Fruit fly (Drosophila melanogaster) whole organism, embryonic: ENCODE measurements around the gene Bicra.

Experiments used
- Bteb2 ChIP-seq: fragments of 200-800 bp; sonication (Bioruptor generic); optimal IDR thresholded peaks from 2 replicates; lab custom pipeline; 2016; ENCODE audit warnings: missing biosample characterization, missing genetic modification characterization
- CG10209 ChIP-seq: fragments of 200-800 bp; sonication (Bioruptor generic); optimal IDR thresholded peaks from 3 replicates; lab custom pipeline; 2017; ENCODE audit warnings: missing biosample characterization, mild to moderate bottlenecking, missing genetic modification characterization, missing genetic modification reagents
- CG10267 ChIP-seq: fragments of 200-800 bp; sonication (Bioruptor generic); optimal IDR thresholded peaks from 2 replicates; lab custom pipeline; 2018; ENCODE audit warnings: missing biosample characterization, mild to moderate bottlenecking, missing genetic modification characterization, moderate library complexity
- CG11085 ChIP-seq: fragments of 200-800 bp; sonication (Bioruptor generic); IDR thresholded peaks from 2 replicates; pipeline ENCODE4 v1.3.6; 2022; ENCODE audit warnings: missing biosample characterization, missing genetic modification characterization
- CG17186 ChIP-seq: fragments of 200-800 bp; sonication (Bioruptor generic); optimal IDR thresholded peaks from 3 replicates; lab custom pipeline; 2017; ENCODE audit warnings: missing biosample characterization, missing genetic modification reagents, missing genetic modification characterization
- CG17361 ChIP-seq: fragments of 200-800 bp; sonication (Bioruptor generic); IDR thresholded peaks from 3 replicates; pipeline ENCODE4 v1.3.6; 2022; ENCODE audit warnings: missing biosample characterization, missing genetic modification characterization
- CG17829 ChIP-seq: fragments of 200-800 bp; optimal IDR thresholded peaks from 2 replicates; lab custom pipeline; 2019; ENCODE audit warnings: missing biosample characterization, mild to moderate bottlenecking, missing genetic modification characterization, moderate library complexity
- CG17912 ChIP-seq: fragments of 200-800 bp; sonication (Bioruptor generic); optimal IDR thresholded peaks from 2 replicates; lab custom pipeline; 2018; ENCODE audit warnings: missing biosample characterization, mild to moderate bottlenecking, missing genetic modification characterization
- CG3407 ChIP-seq: fragments of 200-800 bp; sonication (Bioruptor generic); optimal IDR thresholded peaks from 2 replicates; lab custom pipeline; 2018; ENCODE audit warnings: missing biosample characterization, mild to moderate bottlenecking, missing genetic modification characterization
- CG34376 ChIP-seq: fragments of 200-800 bp; sonication (Bioruptor generic); optimal IDR thresholded peaks from 2 replicates; lab custom pipeline; 2018; ENCODE audit warnings: missing biosample characterization, mild to moderate bottlenecking, missing genetic modification characterization
- CG3847 ChIP-seq: fragments of 200-800 bp; sonication (Bioruptor generic); IDR thresholded peaks from 2 replicates; pipeline ENCODE4 v1.3.6; 2022; ENCODE audit warnings: missing biosample characterization, missing genetic modification characterization
- CG6689 ChIP-seq: fragments of 200-800 bp; sonication (Bioruptor generic); IDR thresholded peaks from 2 replicates; pipeline ENCODE4 v1.3.6; 2022; ENCODE audit warnings: missing biosample characterization, missing genetic modification characterization
- CG7745 ChIP-seq: fragments of 200-800 bp; sonication (Bioruptor generic); optimal IDR thresholded peaks from 2 replicates; lab custom pipeline; 2018; ENCODE audit warnings: missing biosample characterization, mild to moderate bottlenecking, missing genetic modification characterization, moderate library complexity
- CG7928 ChIP-seq: fragments of 200-800 bp; sonication (Bioruptor generic); optimal IDR thresholded peaks from 2 replicates; lab custom pipeline; 2017; ENCODE audit warnings: missing biosample characterization, mild to moderate bottlenecking, missing genetic modification characterization
- CG8089 ChIP-seq: fragments of 200-800 bp; sonication (Bioruptor generic); optimal IDR thresholded peaks from 3 replicates; lab custom pipeline; 2016; ENCODE audit warnings: missing biosample characterization, missing genetic modification characterization
- CG9437 ChIP-seq: fragments of 200-800 bp; sonication (Bioruptor generic); optimal IDR thresholded peaks from 2 replicates; lab custom pipeline; 2018; ENCODE audit warnings: missing biosample characterization, mild to moderate bottlenecking, missing genetic modification characterization
- CrebB ChIP-seq: fragments of 200-800 bp; sonication (Bioruptor generic); optimal IDR thresholded peaks from 3 replicates; lab custom pipeline; 2018; ENCODE audit warnings: missing biosample characterization, mild to moderate bottlenecking, missing genetic modification characterization
- Dfd ChIP-seq, 2 experiments: fragments of >200 bp; optimal IDR thresholded peaks; 2 replicates each; lab custom pipeline; 2017; ENCODE audit warnings: missing biosample characterization in 2 of 2, missing genetic modification characterization in 2 of 2
- Doc3 ChIP-seq: fragments of 200-800 bp; sonication (Bioruptor generic); IDR thresholded peaks from 3 replicates; pipeline ENCODE4 v1.3.6; 2022; ENCODE audit warnings: missing biosample characterization, missing genetic modification characterization; ENCODE audit not compliant: partially characterized antibody
- HHEX ChIP-seq: fragments of 200-800 bp; sonication (Bioruptor generic); optimal IDR thresholded peaks from 3 replicates; lab custom pipeline; 2017; ENCODE audit warnings: missing biosample characterization, mild to moderate bottlenecking, missing genetic modification characterization, missing genetic modification reagents
- Hr51 ChIP-seq, 2 experiments: fragments of 200-800 bp; sonication (Bioruptor generic); optimal IDR thresholded peaks; 2 replicates in 1 of 2; 3 replicates in 1 of 2; lab custom pipeline; 2016 to 2018; ENCODE audit warnings: missing biosample characterization in 2 of 2, missing genetic modification characterization in 2 of 2, mild to moderate bottlenecking in 1 of 2, moderate library complexity in 1 of 2
- Lim3 ChIP-seq: fragments of 200-800 bp; sonication (Bioruptor generic); IDR thresholded peaks from 2 replicates; pipeline ENCODE4 v1.3.6; 2022; ENCODE audit warnings: missing biosample characterization, missing genetic modification characterization
- MBD-R2 ChIP-seq: fragments of 200-800 bp; sonication (Bioruptor generic); IDR thresholded peaks from 2 replicates; pipeline ENCODE4 v1.3.6; 2022; ENCODE audit warnings: missing biosample characterization, missing genetic modification characterization
- MTF-1 ChIP-seq: fragments of 200-800 bp; sonication (Bioruptor generic); optimal IDR thresholded peaks from 2 replicates; lab custom pipeline; 2018; ENCODE audit warnings: missing biosample characterization, mild to moderate bottlenecking, missing genetic modification characterization, borderline replicate concordance
- NC2α ChIP-seq: fragments of 200-800 bp; sonication (Bioruptor generic); optimal IDR thresholded peaks from 2 replicates; lab custom pipeline; 2016; ENCODE audit warnings: missing biosample characterization, missing genetic modification characterization
- Pdp1 ChIP-seq, 2 experiments: fragments of 200-800 bp; sonication (Bioruptor generic); optimal IDR thresholded peaks; 3 replicates each; lab custom pipeline; 2016; ENCODE audit warnings: missing biosample characterization in 2 of 2, missing genetic modification characterization in 2 of 2, mild to moderate bottlenecking in 1 of 2, moderate library complexity in 1 of 2
- ab ChIP-seq: fragments of 200-800 bp; sonication (Bioruptor generic); optimal IDR thresholded peaks from 2 replicates; lab custom pipeline; 2016; ENCODE audit warnings: missing biosample characterization, missing genetic modification characterization
- ac ChIP-seq: fragments of 200-800 bp; sonication (Bioruptor generic); optimal IDR thresholded peaks from 3 replicates; lab custom pipeline; 2017; ENCODE audit warnings: missing biosample characterization, mild to moderate bottlenecking, missing genetic modification characterization
- az2 ChIP-seq: fragments of 200-800 bp; sonication (Bioruptor generic); optimal IDR thresholded peaks from 3 replicates; lab custom pipeline; 2016; ENCODE audit warnings: missing biosample characterization, missing genetic modification characterization
- caup ChIP-seq: fragments of 200-800 bp; sonication (Bioruptor generic); optimal IDR thresholded peaks from 3 replicates; lab custom pipeline; 2017; ENCODE audit warnings: missing biosample characterization, mild to moderate bottlenecking, missing genetic modification characterization, moderate library complexity; ENCODE audit not compliant: severe bottlenecking
- chm ChIP-seq: fragments of 200-800 bp; sonication (Bioruptor generic); IDR thresholded peaks from 2 replicates; pipeline ENCODE4 v1.3.6; 2022; ENCODE audit warnings: missing biosample characterization, missing genetic modification characterization
- dan ChIP-seq: fragments of 200-800 bp; sonication (Bioruptor generic); IDR thresholded peaks from 2 replicates; pipeline ENCODE4 v1.3.6; 2022; ENCODE audit warnings: missing biosample characterization, missing genetic modification characterization
- danr ChIP-seq: fragments of 200-800 bp; sonication (Bioruptor generic); IDR thresholded peaks from 2 replicates; pipeline ENCODE4 v1.3.6; 2022; ENCODE audit warnings: missing biosample characterization, missing genetic modification characterization
- dpn ChIP-seq, 2 experiments: fragments of 200-800 bp; sonication (Bioruptor generic); optimal IDR thresholded peaks; 3 replicates each; lab custom pipeline; 2016; ENCODE audit warnings: missing biosample characterization in 2 of 2, missing genetic modification characterization in 2 of 2
- ftz-f1 ChIP-seq: fragments of 200-800 bp; sonication (Bioruptor generic); optimal IDR thresholded peaks from 2 replicates; lab custom pipeline; 2016; ENCODE audit warnings: missing biosample characterization, missing genetic modification characterization
- gsb ChIP-seq: fragments of 200-800 bp; sonication (Bioruptor generic); IDR thresholded peaks from 2 replicates; pipeline ENCODE4 v1.3.6; 2022; ENCODE audit warnings: missing biosample characterization, missing genetic modification characterization
- her ChIP-seq: fragments of 200-800 bp; sonication (Bioruptor generic); optimal IDR thresholded peaks from 2 replicates; lab custom pipeline; 2016; ENCODE audit warnings: missing biosample characterization, missing genetic modification characterization
- kay ChIP-seq: fragments of 200-800 bp; sonication (Bioruptor generic); optimal IDR thresholded peaks from 2 replicates; lab custom pipeline; 2016; ENCODE audit warnings: missing biosample characterization, missing genetic modification characterization
- lab ChIP-seq: fragments of 200-800 bp; sonication (Bioruptor generic); optimal IDR thresholded peaks from 3 replicates; lab custom pipeline; 2017; ENCODE audit warnings: missing biosample characterization, missing genetic modification characterization, mild to moderate bottlenecking, moderate library complexity, missing genetic modification reagents
- lbe ChIP-seq: fragments of 200-800 bp; sonication (Bioruptor generic); optimal IDR thresholded peaks from 2 replicates; lab custom pipeline; 2016; ENCODE audit warnings: missing biosample characterization, mild to moderate bottlenecking, missing genetic modification characterization
- lov ChIP-seq, 2 experiments: fragments of 200-800 bp in 1 of 2; fragments of >200 bp in 1 of 2; sonication (Bioruptor generic) in 1 of 2; IDR thresholded peaks in 1 of 2; optimal IDR thresholded peaks in 1 of 2; 2 replicates in 1 of 2; 3 replicates in 1 of 2; pipeline versions ENCODE4 v1.3.6 to Lab custom; 2017 to 2022; ENCODE audit warnings: missing biosample characterization in 1 of 2, missing genetic modification characterization in 1 of 2
- mirr ChIP-seq: fragments of 200-800 bp; sonication (Bioruptor generic); optimal IDR thresholded peaks from 3 replicates; lab custom pipeline; 2018; ENCODE audit warnings: missing biosample characterization, mild to moderate bottlenecking, missing genetic modification characterization
- sens ChIP-seq: fragments of 200-800 bp; sonication (Bioruptor generic); peaks from one replicate; lab custom pipeline; 2016; ENCODE audit warnings: missing biosample characterization, missing genetic modification characterization
- slp2 ChIP-seq: fragments of 200-800 bp; sonication (Bioruptor generic); optimal IDR thresholded peaks from 2 replicates; lab custom pipeline; 2016; ENCODE audit warnings: missing biosample characterization, missing genetic modification characterization
- tap ChIP-seq: fragments of 200-800 bp; optimal IDR thresholded peaks from 3 replicates; lab custom pipeline; 2019; ENCODE audit warnings: missing biosample characterization, mild to moderate bottlenecking, missing genetic modification characterization, moderate library complexity
- trh ChIP-seq: fragments of 200-800 bp; sonication (Bioruptor generic); optimal IDR thresholded peaks from 2 replicates; lab custom pipeline; 2016; ENCODE audit warnings: missing biosample characterization, missing genetic modification characterization
- twi ChIP-seq: fragments of 200-800 bp; optimal IDR thresholded peaks from 2 replicates; lab custom pipeline; 2019; ENCODE audit warnings: missing biosample characterization, mild to moderate bottlenecking, missing genetic modification characterization, moderate library complexity
- unpg ChIP-seq: fragments of 200-800 bp; sonication (Bioruptor generic); optimal IDR thresholded peaks from 3 replicates; lab custom pipeline; 2018; ENCODE audit warnings: missing biosample characterization, mild to moderate bottlenecking, missing genetic modification characterization, moderate library complexity

Bicra gene

dm6 chr3R:29083459-29084457 is 20.9 kb downstream of the Bicra start (continued):
- no peak for TF ChIP-seq CG17829 (tag; lab: Kevin White, UChicago)
- TF ChIP-seq CG6689 (GFP tag; lab: Robert Waterston, UW) = no peak
- no peak for TF ChIP-seq Bteb2 (GFP tag; lab: Kevin White, UChicago)
- no peak for TF ChIP-seq slp2
- peak; percentile 57 for TF ChIP-seq CG3407 (GFP tag; lab: Kevin White, UChicago)
- TF ChIP-seq CG7928 (GFP tag; lab: Kevin White, UChicago) = no peak
- no peak for TF ChIP-seq Doc3
- no peak for TF ChIP-seq CG10267
- peak in 1 of 2 experiments; percentile 89 for TF ChIP-seq Pdp1 (GFP tag; optimal IDR thresholded peaks at IDR 0.05; lab: Kevin White, UChicago)
- TF ChIP-seq gsb (GFP tag; lab: Robert Waterston, UW) = no peak
- TF ChIP-seq ftz-f1 (GFP tag; lab: Kevin White, UChicago) = no peak
- no peak for TF ChIP-seq CG34376 (GFP tag; lab: Kevin White, UChicago)
- TF ChIP-seq tap (tag; lab: Kevin White, UChicago) = peak; percentile 27
- TF ChIP-seq chm (GFP tag; lab: Robert Waterston, UW) = no peak
- no peak for TF ChIP-seq ab (GFP tag; lab: Kevin White, UChicago)
- TF ChIP-seq lov (optimal IDR thresholded peaks at IDR 0.05; lab: Kevin White, UChicago) = no peak
- TF ChIP-seq lov (GFP tag; IDR thresholded peaks at IDR 0.05; lab: Robert Waterston, UW) = no peak
- no peak for TF ChIP-seq dpn (GFP tag; optimal IDR thresholded peaks at IDR 0.05; lab: Kevin White, UChicago)
- no peak for TF ChIP-seq Hr51 (GFP tag; optimal IDR thresholded peaks at IDR 0.05; lab: Kevin White, UChicago)
- TF ChIP-seq caup (GFP tag; lab: Kevin White, UChicago) = no peak
- TF ChIP-seq kay = no peak
- TF ChIP-seq twi = peak; percentile 89
- peak; percentile 14 for TF ChIP-seq HHEX
- TF ChIP-seq MTF-1 (GFP tag; lab: Kevin White, UChicago) = no peak
- no peak for TF ChIP-seq MBD-R2 (GFP tag; lab: Robert Waterston, UW)
- no peak for TF ChIP-seq CG9437 (GFP tag; lab: Kevin White, UChicago)
- TF ChIP-seq Dfd (GFP tag; optimal IDR thresholded peaks at IDR 0.05; lab: Kevin White, UChicago) = no peak
- no peak for TF ChIP-seq CG3847
- peak; percentile 69 for TF ChIP-seq sens (GFP tag; lab: Kevin White, UChicago)
- no peak for TF ChIP-seq NC2α (GFP tag; lab: Kevin White, UChicago)
- no peak for TF ChIP-seq lbe
- no peak for TF ChIP-seq dan
- no peak for TF ChIP-seq Lim3 (GFP tag; lab: Robert Waterston, UW)
- TF ChIP-seq CG17186 = no peak
- TF ChIP-seq ac (GFP tag; lab: Kevin White, UChicago) = peak; percentile 63
- TF ChIP-seq danr (GFP tag; lab: Robert Waterston, UW) = no peak
- peak; percentile 10 for TF ChIP-seq unpg
- TF ChIP-seq CG7745 = peak; percentile 86
- no peak for TF ChIP-seq trh
- TF ChIP-seq az2 (GFP tag; lab: Kevin White, UChicago) = no peak
- TF ChIP-seq CG17361 (GFP tag; lab: Robert Waterston, UW) = 0 out of 3 replicates have a peak, but pooled peaks have one; percentile 12
- TF ChIP-seq CrebB (tag; lab: Kevin White, UChicago) = peak; percentile 17
- no peak for TF ChIP-seq lab (GFP tag; lab: Kevin White, UChicago)
- TF ChIP-seq CG10209 (GFP tag; lab: Kevin White, UChicago) = no peak
- no peak for TF ChIP-seq CG11085
- TF ChIP-seq mirr (GFP tag; lab: Kevin White, UChicago) = no peak
- TF ChIP-seq her (GFP tag; lab: Kevin White, UChicago) = no peak
- peak; percentile 27 for TF ChIP-seq CG17912 (GFP tag; lab: Kevin White, UChicago)
- TF ChIP-seq CG8089 = no peak
